Fruit fly (Drosophila melanogaster) whole organism, embryonic: Measurements from ENCODE around the gene Fer3HCH.

ENCODE experiments used
- Asciz ChIP-seq: fragments of 200-800 bp; sonication (Bioruptor generic); optimal IDR thresholded peaks from 2 replicates; lab custom pipeline; 2017; ENCODE audit warnings: missing biosample characterization, mild to moderate bottlenecking, missing genetic modification characterization, missing genetic modification reagents
- Atf6 ChIP-seq: fragments of 200-800 bp; sonication (Bioruptor generic); IDR thresholded peaks from 2 replicates; pipeline ENCODE4 v1.3.6; 2022; ENCODE audit warnings: missing biosample characterization, missing genetic modification characterization
- B-H1 ChIP-seq: fragments of 200-800 bp; sonication (Bioruptor generic); IDR thresholded peaks from 3 replicates; pipeline ENCODE4 v1.3.6; 2022; ENCODE audit warnings: missing biosample characterization, missing genetic modification characterization
- BEAF-32 ChIP-seq: fragments of 200-800 bp; sonication (Bioruptor generic); optimal IDR thresholded peaks from 3 replicates; lab custom pipeline; 2017; ENCODE audit warnings: missing biosample characterization, missing genetic modification characterization, mild to moderate bottlenecking, moderate library complexity, missing genetic modification reagents
- CG10209 ChIP-seq: fragments of 200-800 bp; sonication (Bioruptor generic); optimal IDR thresholded peaks from 3 replicates; lab custom pipeline; 2017; ENCODE audit warnings: missing biosample characterization, mild to moderate bottlenecking, missing genetic modification characterization, missing genetic modification reagents
- CG10462 ChIP-seq: fragments of 200-800 bp; sonication (Bioruptor generic); optimal IDR thresholded peaks from 2 replicates; lab custom pipeline; 2016; ENCODE audit warnings: missing biosample characterization, missing genetic modification characterization
- CG11560 ChIP-seq: fragments of 200-800 bp; sonication (Bioruptor generic); IDR thresholded peaks from 3 replicates; pipeline ENCODE4 v1.3.6; 2022; ENCODE audit warnings: missing biosample characterization, missing genetic modification characterization
- CG11696 ChIP-seq: fragments of 200-800 bp; sonication (Bioruptor generic); IDR thresholded peaks from 2 replicates; pipeline ENCODE4 v1.3.6; 2022; ENCODE audit warnings: missing biosample characterization, missing genetic modification characterization
- CG11723 ChIP-seq: fragments of 200-800 bp; sonication (Bioruptor generic); optimal IDR thresholded peaks from 2 replicates; lab custom pipeline; 2017; ENCODE audit warnings: missing biosample characterization, mild to moderate bottlenecking, missing genetic modification characterization
- CG1233 ChIP-seq: fragments of 200-800 bp; sonication (Bioruptor generic); optimal IDR thresholded peaks from 4 replicates; lab custom pipeline; 2018; ENCODE audit warnings: missing biosample characterization, mild to moderate bottlenecking, missing genetic modification characterization
- CG13894 ChIP-seq: fragments of 200-800 bp; sonication (Bioruptor generic); optimal IDR thresholded peaks from 3 replicates; lab custom pipeline; 2018; ENCODE audit warnings: missing biosample characterization, mild to moderate bottlenecking, missing genetic modification characterization, moderate library complexity
- CG1529 ChIP-seq: fragments of 200-800 bp; sonication (Bioruptor generic); optimal IDR thresholded peaks from 3 replicates; lab custom pipeline; 2018; ENCODE audit warnings: missing biosample characterization, missing genetic modification characterization
- CG15696 ChIP-seq: fragments of 200-800 bp; sonication (Bioruptor generic); optimal IDR thresholded peaks from 2 replicates; lab custom pipeline; 2019; ENCODE audit warnings: missing biosample characterization, mild to moderate bottlenecking, missing genetic modification characterization, moderate library complexity
- CG17612 ChIP-seq: fragments of 200-800 bp; sonication (Bioruptor generic); IDR thresholded peaks from 2 replicates; pipeline ENCODE4 v1.3.6; 2022; ENCODE audit warnings: missing biosample characterization, missing genetic modification characterization
- CG17802 ChIP-seq: fragments of 200-800 bp; sonication (Bioruptor generic); optimal IDR thresholded peaks from 2 replicates; lab custom pipeline; 2018; ENCODE audit warnings: missing biosample characterization, mild to moderate bottlenecking, missing genetic modification characterization, moderate library complexity
- CG18262 ChIP-seq: fragments of 200-800 bp; optimal IDR thresholded peaks from 3 replicates; lab custom pipeline; 2019; ENCODE audit warnings: missing biosample characterization, mild to moderate bottlenecking, missing genetic modification characterization, moderate library complexity
- CG31224 ChIP-seq: fragments of 200-800 bp; sonication (Bioruptor generic); IDR thresholded peaks from 2 replicates; pipeline ENCODE4 v1.3.6; 2022; ENCODE audit warnings: missing biosample characterization, missing genetic modification characterization
- CG4328 ChIP-seq: fragments of 200-800 bp; sonication (Bioruptor generic); optimal IDR thresholded peaks from 3 replicates; lab custom pipeline; 2017; ENCODE audit warnings: missing biosample characterization, missing genetic modification reagents, missing genetic modification characterization
- CG4707 ChIP-seq: fragments of 200-800 bp; sonication (Bioruptor generic); optimal IDR thresholded peaks from 2 replicates; lab custom pipeline; 2018; ENCODE audit warnings: missing biosample characterization, mild to moderate bottlenecking, missing genetic modification characterization, moderate library complexity
- CG4820 ChIP-seq: fragments of 200-800 bp; sonication (Bioruptor generic); optimal IDR thresholded peaks from 3 replicates; lab custom pipeline; 2016; ENCODE audit warnings: missing biosample characterization, missing genetic modification characterization
- CG6765 ChIP-seq: fragments of 200-800 bp; sonication (Bioruptor generic); optimal IDR thresholded peaks from 3 replicates; lab custom pipeline; 2017; ENCODE audit warnings: missing biosample characterization, mild to moderate bottlenecking, missing genetic modification characterization
- CG7745 ChIP-seq: fragments of 200-800 bp; sonication (Bioruptor generic); optimal IDR thresholded peaks from 2 replicates; lab custom pipeline; 2018; ENCODE audit warnings: missing biosample characterization, mild to moderate bottlenecking, missing genetic modification characterization, moderate library complexity
- CG7963 ChIP-seq: fragments of 200-800 bp; sonication (Bioruptor generic); IDR thresholded peaks from 3 replicates; pipeline ENCODE4 v1.3.6; 2022; ENCODE audit warnings: missing biosample characterization, missing genetic modification characterization; ENCODE audit not compliant: partially characterized antibody
- CG8924 ChIP-seq: fragments of 200-800 bp; optimal IDR thresholded peaks from 3 replicates; lab custom pipeline; 2019; ENCODE audit warnings: missing biosample characterization, mild to moderate bottlenecking, missing genetic modification characterization, moderate library complexity
- CkIIα-i1 ChIP-seq: fragments of 200-800 bp; sonication (Bioruptor generic); IDR thresholded peaks from 2 replicates; pipeline ENCODE4 v1.3.6; 2022; ENCODE audit warnings: missing biosample characterization, missing genetic modification characterization
- D ChIP-seq, 2 experiments: fragments of 200-800 bp in 1 of 2; fragments of >200 bp in 1 of 2; sonication (Bioruptor generic) in 1 of 2; optimal IDR thresholded peaks; 2 replicates in 1 of 2; 3 replicates in 1 of 2; lab custom pipeline; 2017; ENCODE audit warnings: mild to moderate bottlenecking in 1 of 2, missing biosample characterization in 1 of 2, missing genetic modification characterization in 1 of 2, missing genetic modification reagents in 1 of 2
- Hand ChIP-seq: fragments of 200-800 bp; sonication (Bioruptor generic); optimal IDR thresholded peaks from 2 replicates; lab custom pipeline; 2017; ENCODE audit warnings: mild to moderate bottlenecking, missing biosample characterization, missing genetic modification reagents, missing genetic modification characterization
- Mad ChIP-seq: fragments of 200-800 bp; sonication (Bioruptor generic); optimal IDR thresholded peaks from 2 replicates; lab custom pipeline; 2016; ENCODE audit warnings: missing biosample characterization, missing genetic modification characterization
- Meics ChIP-seq: fragments of 200-800 bp; sonication (Bioruptor generic); optimal IDR thresholded peaks from 2 replicates; lab custom pipeline; 2017; ENCODE audit warnings: missing biosample characterization, mild to moderate bottlenecking, missing genetic modification characterization
- NC2α ChIP-seq: fragments of 200-800 bp; sonication (Bioruptor generic); optimal IDR thresholded peaks from 2 replicates; lab custom pipeline; 2016; ENCODE audit warnings: missing biosample characterization, missing genetic modification characterization
- Nf-YC ChIP-seq: fragments of 200-800 bp; optimal IDR thresholded peaks from 3 replicates; lab custom pipeline; 2019; ENCODE audit warnings: missing biosample characterization, mild to moderate bottlenecking, missing genetic modification characterization, moderate library complexity
- Ravus ChIP-seq: fragments of 200-800 bp; sonication (Bioruptor generic); IDR thresholded peaks from 2 replicates; pipeline ENCODE4 v1.3.6; 2022; ENCODE audit warnings: missing biosample characterization, missing genetic modification characterization
- Side ChIP-seq: fragments of 200-800 bp; sonication (Bioruptor generic); optimal IDR thresholded peaks from 2 replicates; lab custom pipeline; 2016; ENCODE audit warnings: missing biosample characterization, missing genetic modification characterization
- Ssrp ChIP-seq: fragments of 200-800 bp; sonication (Bioruptor generic); optimal IDR thresholded peaks from 2 replicates; lab custom pipeline; 2018; ENCODE audit warnings: missing biosample characterization, mild to moderate bottlenecking, missing genetic modification characterization, moderate library complexity
- Stat92E ChIP-seq, 3 experiments: fragments of >200 bp in 2 of 3; fragments of 200-800 bp in 1 of 3; sonication (Bioruptor generic) in 1 of 3; optimal IDR thresholded peaks; 2 replicates each; lab custom pipeline; 2017 to 2019; ENCODE audit warnings: missing biosample characterization in 3 of 3, missing genetic modification characterization in 3 of 3, mild to moderate bottlenecking in 1 of 3, moderate library complexity in 1 of 3
- Xbp1 ChIP-seq: fragments of 200-800 bp; sonication (Bioruptor generic); optimal IDR thresholded peaks from 3 replicates; lab custom pipeline; 2016; ENCODE audit warnings: missing biosample characterization, mild to moderate bottlenecking, missing genetic modification characterization
- aop ChIP-seq: fragments of 200-800 bp; sonication (Bioruptor generic); IDR thresholded peaks from 2 replicates; pipeline ENCODE4 v1.3.6; 2022; ENCODE audit warnings: missing biosample characterization, missing genetic modification characterization
- crc ChIP-seq: fragments of 200-800 bp; sonication (Bioruptor generic); optimal IDR thresholded peaks from 2 replicates; lab custom pipeline; 2016; ENCODE audit warnings: missing biosample characterization, missing genetic modification characterization
- ewg ChIP-seq: fragments of 200-800 bp; sonication (Bioruptor generic); optimal IDR thresholded peaks from 3 replicates; lab custom pipeline; 2017; ENCODE audit warnings: mild to moderate bottlenecking, missing biosample characterization, missing genetic modification reagents, missing genetic modification characterization
- gt ChIP-seq: fragments of 200-800 bp; sonication (Bioruptor generic); IDR thresholded peaks from 2 replicates; pipeline ENCODE4 v1.3.6; 2022; ENCODE audit warnings: missing biosample characterization, missing genetic modification characterization
- insv ChIP-seq, 2 experiments: fragments of 200-800 bp; sonication (Bioruptor generic); optimal IDR thresholded peaks; 3 replicates each; lab custom pipeline; 2016 to 2018; ENCODE audit warnings: missing biosample characterization in 2 of 2, missing genetic modification characterization in 2 of 2
- kni ChIP-seq: fragments of 200-800 bp; sonication (Bioruptor generic); optimal IDR thresholded peaks from 3 replicates; lab custom pipeline; 2017; ENCODE audit warnings: mild to moderate bottlenecking, missing biosample characterization, missing genetic modification reagents, missing genetic modification characterization
- lov ChIP-seq, 2 experiments: fragments of 200-800 bp in 1 of 2; fragments of >200 bp in 1 of 2; sonication (Bioruptor generic) in 1 of 2; IDR thresholded peaks in 1 of 2; optimal IDR thresholded peaks in 1 of 2; 2 replicates in 1 of 2; 3 replicates in 1 of 2; pipeline versions ENCODE4 v1.3.6 to Lab custom; 2017 to 2022; ENCODE audit warnings: missing biosample characterization in 1 of 2, missing genetic modification characterization in 1 of 2
- luna ChIP-seq: fragments of 200-800 bp; sonication (Bioruptor generic); optimal IDR thresholded peaks from 2 replicates; lab custom pipeline; 2016; ENCODE audit warnings: missing biosample characterization, missing genetic modification characterization
- peb ChIP-seq: fragments of 200-800 bp; sonication (Bioruptor generic); IDR thresholded peaks from 2 replicates; pipeline ENCODE4 v1.3.6; 2022; ENCODE audit warnings: missing biosample characterization, missing genetic modification characterization
- pzg ChIP-seq: fragments of 200-800 bp; sonication (Bioruptor generic); optimal IDR thresholded peaks from 3 replicates; lab custom pipeline; 2018; ENCODE audit warnings: missing biosample characterization, mild to moderate bottlenecking, missing genetic modification characterization, moderate library complexity
- sc ChIP-seq, 3 experiments: fragments of >200 bp in 2 of 3; fragments of 200-800 bp in 1 of 3; sonication (Bioruptor generic) in 1 of 3; optimal IDR thresholded peaks; 2 replicates in 2 of 3; 3 replicates in 1 of 3; lab custom pipeline; 2017; ENCODE audit warnings: mild to moderate bottlenecking in 1 of 3, missing biosample characterization in 1 of 3, missing genetic modification characterization in 1 of 3, missing genetic modification reagents in 1 of 3
- slp2 ChIP-seq: fragments of 200-800 bp; sonication (Bioruptor generic); optimal IDR thresholded peaks from 2 replicates; lab custom pipeline; 2016; ENCODE audit warnings: missing biosample characterization, missing genetic modification characterization

Gene Fer3HCH

DNA sequence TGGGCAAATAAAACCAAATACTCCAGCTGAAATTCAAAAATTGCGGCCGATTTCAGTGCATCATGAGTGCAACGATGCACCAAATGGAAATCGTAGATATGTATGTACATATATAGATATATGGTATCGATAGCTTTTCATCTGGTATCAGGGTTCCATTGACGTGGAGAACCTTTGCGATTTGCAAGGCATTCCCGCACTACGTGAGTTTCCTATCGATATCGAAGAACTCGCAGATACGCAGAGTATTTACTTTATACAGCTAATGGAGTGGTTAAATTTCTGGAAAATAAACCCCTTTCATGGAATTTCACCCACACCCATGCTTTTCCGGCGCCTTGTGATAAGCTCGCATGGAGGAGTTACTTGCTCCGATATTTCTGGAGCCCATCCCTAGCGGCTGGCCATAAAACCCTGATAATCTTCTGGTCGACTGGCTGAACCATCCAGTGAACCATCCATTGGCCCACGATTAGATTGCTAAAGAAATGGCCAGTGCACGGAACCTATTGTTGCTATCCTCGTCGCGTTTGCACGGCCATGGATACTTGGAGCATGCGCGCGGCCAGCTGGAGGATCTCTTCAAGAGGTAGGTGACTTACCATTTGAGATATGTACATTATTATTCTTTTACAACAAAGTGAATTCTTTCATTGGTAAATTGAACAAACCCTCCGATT, 13.8 kb downstream of the Fer3HCH start, which contains the start of gene CG2200 (continued):
- TF ChIP-seq lov (optimal IDR thresholded peaks at IDR 0.05; lab: Kevin White, UChicago), result no peak
- no peak for TF ChIP-seq lov (GFP tag; IDR thresholded peaks at IDR 0.05; lab: Robert Waterston, UW)
- peak; percentile 29 for TF ChIP-seq CG18262 (tag; lab: Kevin White, UChicago)
- peak; percentile 52 for TF ChIP-seq Xbp1 (GFP tag; lab: Kevin White, UChicago)
- TF ChIP-seq sc (optimal IDR thresholded peaks at IDR 0.05; lab: Kevin White, UChicago), result no peak
- no peak for TF ChIP-seq sc (GFP tag; optimal IDR thresholded peaks at IDR 0.05; lab: Kevin White, UChicago)
- no peak for TF ChIP-seq CG11696
- TF ChIP-seq aop (GFP tag; lab: Robert Waterston, UW), result no peak
- no peak for TF ChIP-seq Stat92E (GFP tag; optimal IDR thresholded peaks at IDR 0.05; lab: Kevin White, UChicago)
- no peak for TF ChIP-seq CkIIα-i1 (GFP tag; lab: Robert Waterston, UW)
- TF ChIP-seq ewg (GFP tag; lab: Kevin White, UChicago), result no peak
- TF ChIP-seq Ssrp (tag; lab: Kevin White, UChicago), result no peak
- no peak for TF ChIP-seq kni (GFP tag; lab: Kevin White, UChicago)
- no peak for TF ChIP-seq slp2 (GFP tag; lab: Kevin White, UChicago)
- no peak for TF ChIP-seq CG1233 (GFP tag; lab: Kevin White, UChicago)
- no peak for TF ChIP-seq Hand
- no peak for TF ChIP-seq CG1529
- TF ChIP-seq Asciz (GFP tag; lab: Kevin White, UChicago), result no peak
- no peak for TF ChIP-seq NC2α (GFP tag; lab: Kevin White, UChicago)
- no peak for TF ChIP-seq Ravus (GFP tag; lab: Robert Waterston, UW)
- no peak for TF ChIP-seq luna (GFP tag; lab: Kevin White, UChicago)
- TF ChIP-seq CG15696 (tag; lab: Kevin White, UChicago), result no peak
- TF ChIP-seq Atf6, result 0 out of 2 replicates have a peak, but pooled peaks have one; percentile 30
- no peak for TF ChIP-seq peb
- TF ChIP-seq gt (GFP tag; lab: Robert Waterston, UW), result no peak
- peak; percentile 10 for TF ChIP-seq CG11723 (GFP tag; lab: Kevin White, UChicago)
- peak; percentile 8 for TF ChIP-seq CG8924 (tag; lab: Kevin White, UChicago)
- no peak for TF ChIP-seq CG17612 (GFP tag; lab: Robert Waterston, UW)
- no peak for TF ChIP-seq CG10209 (GFP tag; lab: Kevin White, UChicago)
- TF ChIP-seq CG11560 (tag; lab: Robert Waterston, UW), result no peak
- TF ChIP-seq CG7745 (tag; lab: Kevin White, UChicago), result no peak
- TF ChIP-seq CG10462 (GFP tag; lab: Kevin White, UChicago), result no peak
- TF ChIP-seq Mad (GFP tag; lab: Kevin White, UChicago), result no peak
- no peak for TF ChIP-seq CG4707 (GFP tag; lab: Kevin White, UChicago)
- peak; percentile 31 for TF ChIP-seq Meics (GFP tag; lab: Kevin White, UChicago)
- TF ChIP-seq CG4328 (GFP tag; lab: Kevin White, UChicago), result no peak
- peak; percentile 80 for TF ChIP-seq BEAF-32 (GFP tag; lab: Kevin White, UChicago)
- no peak for TF ChIP-seq insv (GFP tag; optimal IDR thresholded peaks at IDR 0.05; lab: Kevin White, UChicago)
- peak; percentile 33 for TF ChIP-seq Nf-YC (tag; lab: Kevin White, UChicago)
- TF ChIP-seq B-H1 (GFP tag; lab: Robert Waterston, UW), result peak; percentile 24; the same call in 1 of the 3 replicates
- no peak for TF ChIP-seq CG6765 (GFP tag; lab: Kevin White, UChicago)
- peak; percentile 71 for TF ChIP-seq CG7963 (GFP tag; lab: Robert Waterston, UW)
- TF ChIP-seq pzg (GFP tag; lab: Kevin White, UChicago), result peak; percentile 51
- peak; percentile 1 for TF ChIP-seq CG4820 (GFP tag; lab: Kevin White, UChicago)
- TF ChIP-seq crc (GFP tag; lab: Kevin White, UChicago), result no peak
- TF ChIP-seq D (optimal IDR thresholded peaks at IDR 0.05; lab: Kevin White, UChicago), result no peak
- no peak for TF ChIP-seq D (GFP tag; optimal IDR thresholded peaks at IDR 0.05; lab: Kevin White, UChicago)
- TF ChIP-seq CG13894 (tag; lab: Kevin White, UChicago), result peak; percentile 41
- TF ChIP-seq CG17802 (tag; lab: Kevin White, UChicago), result no peak
- no peak for TF ChIP-seq Side (GFP tag; lab: Kevin White, UChicago)
- no peak for TF ChIP-seq CG31224
